Worm (Caenorhabditis elegans) whole organism, early embryonic: ENCODE results near the gene C03C10.5.

ENCODE experiments used
- ama-1 ChIP-seq: fragments of 150-350 bp; optimal IDR thresholded peaks from 2 replicates; lab custom pipeline; 2014
- hnd-1 ChIP-seq: sonication (generic microtip); optimal IDR thresholded peaks from 2 replicates; lab custom pipeline; 2016; ENCODE audit warnings: missing genetic modification characterization, missing compliant biosample characterization
- scrt-1 ChIP-seq: fragments of 200-800 bp; sonication (Bioruptor generic); IDR thresholded peaks from 2 replicates; pipeline ENCODE4 v1.3.6; 2022; ENCODE audit warnings: missing genetic modification characterization, missing compliant biosample characterization
- sea-1 ChIP-seq: fragments of 200-800 bp; sonication (Bioruptor generic); conservative IDR thresholded peaks from 2 replicates; pipeline ENCODE4 v1.3.6; 2022; ENCODE audit warnings: missing genetic modification characterization, missing compliant biosample characterization

ce11 chrIII:4085657-4086056, 6.3 kb downstream of the C03C10.5 start:
- TF ChIP-seq scrt-1 (GFP tag; lab: Robert Waterston, UW) (no peak), hnd-1 (tag; lab: Kevin White, UChicago) (no peak), ama-1 (lab: Kevin White, UChicago) (no peak), sea-1 (GFP tag; lab: Robert Waterston, UW) (no peak)
